Worm (Caenorhabditis elegans) whole organism, mixed stage, embryonic: ENCODE data around the gene B0432.8.
A peak's percentile ranks its signal among the peaks of the same experiment; 100 is the strongest.

Experiments used
- M03D4.4 ChIP-seq: sonication (generic microtip); optimal IDR thresholded peaks from 2 replicates; lab custom pipeline; 2017; ENCODE audit warnings: mild to moderate bottlenecking, missing genetic modification characterization, missing compliant biosample characterization
- blmp-1 ChIP-seq: fragments of 150-350 bp; optimal IDR thresholded peaks from 2 replicates; lab custom pipeline; 2014; ENCODE audit warnings: missing biosample characterization, missing genetic modification characterization
- ceh-39 ChIP-seq: fragments of 150-350 bp; optimal IDR thresholded peaks from 2 replicates; lab custom pipeline; 2014; ENCODE audit warnings: missing biosample characterization, missing genetic modification characterization
- ceh-43 ChIP-seq: fragments of 200-800 bp; sonication (Bioruptor generic); optimal IDR thresholded peaks from 2 replicates; lab custom pipeline; 2018; ENCODE audit warnings: mild to moderate bottlenecking, missing genetic modification characterization, moderate library complexity, missing compliant biosample characterization
- ceh-83 ChIP-seq: fragments of 200-800 bp; sonication (Bioruptor generic); optimal IDR thresholded peaks from 2 replicates; lab custom pipeline; 2018; ENCODE audit warnings: mild to moderate bottlenecking, missing genetic modification characterization, missing compliant biosample characterization
- cnd-1 ChIP-seq: fragments of 200-800 bp; sonication (Bioruptor generic); optimal IDR thresholded peaks from 2 replicates; lab custom pipeline; 2018; ENCODE audit warnings: mild to moderate bottlenecking, missing genetic modification characterization, missing compliant biosample characterization
- drap-1 ChIP-seq: fragments of 200-800 bp; sonication (Bioruptor generic); optimal IDR thresholded peaks from 3 replicates; lab custom pipeline; 2018; ENCODE audit warnings: mild to moderate bottlenecking, missing genetic modification characterization, missing compliant biosample characterization
- elt-3 ChIP-seq: fragments of 150-350 bp; optimal IDR thresholded peaks from 2 replicates; lab custom pipeline; 2014; ENCODE audit warnings: missing biosample characterization, missing genetic modification characterization
- flh-1 ChIP-seq: fragments of 200-800 bp; sonication (Bioruptor generic); optimal IDR thresholded peaks from 2 replicates; lab custom pipeline; 2018; ENCODE audit warnings: mild to moderate bottlenecking, missing genetic modification characterization, moderate library complexity, missing compliant biosample characterization
- hlh-1 ChIP-seq: fragments of 150-350 bp; optimal IDR thresholded peaks from 2 replicates; lab custom pipeline; 2014; ENCODE audit warnings: missing biosample characterization, missing genetic modification reagents, missing genetic modification characterization
- lin-13 ChIP-seq: fragments of 150-350 bp; optimal IDR thresholded peaks from 2 replicates; lab custom pipeline; 2014; ENCODE audit warnings: missing biosample characterization, missing genetic modification characterization
- lin-32 ChIP-seq: fragments of 200-800 bp; sonication (Bioruptor generic); optimal IDR thresholded peaks from 2 replicates; lab custom pipeline; 2018; ENCODE audit warnings: mild to moderate bottlenecking, missing genetic modification characterization, missing compliant biosample characterization
- lsy-2 ChIP-seq: fragments of 150-350 bp; optimal IDR thresholded peaks from 2 replicates; lab custom pipeline; 2014; ENCODE audit warnings: missing biosample characterization, missing genetic modification characterization
- mab-5 ChIP-seq: fragments of 150-350 bp; optimal IDR thresholded peaks from 2 replicates; lab custom pipeline; 2014; ENCODE audit warnings: missing biosample characterization, missing genetic modification characterization
- mep-1 ChIP-seq: fragments of 150-350 bp; optimal IDR thresholded peaks from 2 replicates; lab custom pipeline; 2017; ENCODE audit warnings: missing biosample characterization, missing genetic modification reagents, missing genetic modification characterization, inconsistent platforms
- mls-2 ChIP-seq: sonication (generic microtip); optimal IDR thresholded peaks from 2 replicates; lab custom pipeline; 2016; ENCODE audit warnings: mild to moderate bottlenecking, missing genetic modification characterization, moderate library complexity, missing compliant biosample characterization
- nhr-12 ChIP-seq: fragments of 150-350 bp; optimal IDR thresholded peaks from 2 replicates; lab custom pipeline; 2014; ENCODE audit warnings: missing biosample characterization, missing genetic modification characterization
- nhr-237 ChIP-seq: fragments of 150-350 bp; optimal IDR thresholded peaks from 2 replicates; lab custom pipeline; 2014; ENCODE audit warnings: missing biosample characterization, missing genetic modification characterization
- nhr-28 ChIP-seq: fragments of 150-350 bp; optimal IDR thresholded peaks from 2 replicates; lab custom pipeline; 2014; ENCODE audit warnings: missing biosample characterization, missing genetic modification characterization
- nhr-76 ChIP-seq: sonication (generic microtip); optimal IDR thresholded peaks from 2 replicates; lab custom pipeline; 2017; ENCODE audit warnings: missing biosample characterization, missing genetic modification characterization
- pha-4 ChIP-seq: fragments of 150-350 bp; optimal IDR thresholded peaks from 2 replicates; lab custom pipeline; 2018; ENCODE audit warnings: missing biosample characterization, missing genetic modification reagents, missing genetic modification characterization
- sem-2 ChIP-seq: fragments of 200-800 bp; sonication (Bioruptor generic); optimal IDR thresholded peaks from 2 replicates; lab custom pipeline; 2018; ENCODE audit warnings: mild to moderate bottlenecking, missing genetic modification characterization, missing compliant biosample characterization
- sptf-1 ChIP-seq: sonication (generic microtip); optimal IDR thresholded peaks from 2 replicates; lab custom pipeline; 2017; ENCODE audit warnings: mild to moderate bottlenecking, missing genetic modification characterization, moderate library complexity, missing compliant biosample characterization
- tbx-8 ChIP-seq: fragments of 200-800 bp; sonication (Bioruptor generic); optimal IDR thresholded peaks from 2 replicates; lab custom pipeline; 2018; ENCODE audit warnings: mild to moderate bottlenecking, missing genetic modification characterization, moderate library complexity, missing compliant biosample characterization
- unc-120 ChIP-seq: sonication (generic microtip); optimal IDR thresholded peaks from 2 replicates; lab custom pipeline; 2017; ENCODE audit warnings: missing genetic modification characterization, missing compliant biosample characterization; ENCODE audit not compliant: poor library complexity, severe bottlenecking
- unc-39 ChIP-seq: fragments of 150-350 bp; optimal IDR thresholded peaks from 2 replicates; lab custom pipeline; 2014; ENCODE audit warnings: missing biosample characterization, missing genetic modification characterization
- unc-62 ChIP-seq: fragments of 150-350 bp; optimal IDR thresholded peaks from 2 replicates; lab custom pipeline; 2014; ENCODE audit warnings: missing biosample characterization, missing genetic modification reagents, missing genetic modification characterization
- zip-8 ChIP-seq: fragments of 150-350 bp; optimal IDR thresholded peaks from 2 replicates; lab custom pipeline; 2014; ENCODE audit warnings: missing biosample characterization, missing genetic modification characterization
- ztf-11 ChIP-seq: fragments of 150-350 bp; optimal IDR thresholded peaks from 2 replicates; lab custom pipeline; 2014; ENCODE audit warnings: missing biosample characterization, missing genetic modification characterization

B0432.8 gene

DNA sequence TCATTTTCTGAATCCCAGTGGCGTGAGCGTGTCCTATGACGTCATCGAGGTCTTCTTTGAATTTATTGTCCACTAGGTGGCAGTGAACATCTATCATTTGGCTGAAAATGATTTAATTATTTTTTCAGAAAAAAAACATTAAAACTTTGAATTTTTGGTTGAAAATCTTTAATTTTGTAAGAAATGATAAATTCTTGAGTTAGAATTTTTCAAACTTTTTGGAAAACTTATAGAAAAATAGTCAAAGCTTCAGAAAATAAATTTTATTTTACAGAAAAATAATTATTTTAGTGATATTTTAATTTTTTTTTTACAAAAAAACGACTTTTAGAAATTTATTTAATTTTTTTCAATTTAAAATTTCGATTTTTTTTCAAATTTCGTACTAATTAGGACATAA is at the start of gene B0432.8:
Gene B0432.8, minus strand, starts transcription at position 101 of the 400 bp plus-strand sequence.
- no peak for TF ChIP-seq sem-2 (GFP tag; lab: Kevin White, UChicago)
- peak; percentile 78 for TF ChIP-seq zip-8 (tag; lab: Kevin White, UChicago)

DNA sequence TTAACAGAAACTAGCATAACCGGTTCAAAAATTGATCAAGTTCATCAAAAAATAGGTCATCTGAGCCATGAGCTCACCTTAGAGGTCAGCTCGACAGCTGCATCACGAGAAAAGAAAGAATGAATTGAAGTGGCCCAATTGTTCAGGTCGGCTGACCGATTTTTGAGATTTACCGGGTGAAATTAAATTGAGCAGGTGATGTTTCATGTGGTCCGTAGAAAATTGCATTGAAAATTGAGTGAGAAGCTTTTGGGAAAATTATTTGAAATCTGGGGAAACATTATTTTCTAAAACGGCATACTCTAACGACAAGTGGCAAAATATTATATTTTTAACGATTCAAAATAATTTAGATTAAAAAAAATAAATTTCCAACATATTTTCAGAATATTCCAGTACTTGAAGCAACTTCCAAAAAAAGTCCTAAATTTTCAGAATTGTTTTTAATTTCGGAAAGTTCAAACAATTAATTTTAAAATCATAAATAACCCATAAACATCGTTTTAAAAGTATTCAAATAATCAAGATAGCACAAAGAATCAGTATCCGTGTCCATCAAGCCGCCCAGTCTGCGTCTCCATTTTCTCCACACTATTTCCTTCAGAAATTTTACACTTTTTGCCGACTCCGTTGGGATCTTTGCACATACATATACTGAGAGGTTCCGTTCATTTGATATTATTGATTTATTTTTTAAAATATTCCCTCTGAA is 47.3 kb upstream of the B0432.8 start, which contains the start of gene sgcb-1:
Gene sgcb-1, plus strand, starts transcription at position 662 of the 712 bp plus-strand sequence.
- TF ChIP-seq cnd-1 (tag; lab: Kevin White, UChicago), result no peak
- no peak for TF ChIP-seq M03D4.4 (tag; lab: Kevin White, UChicago)
- no peak for TF ChIP-seq unc-62 (GFP tag; lab: Kevin White, UChicago)
- no peak for TF ChIP-seq flh-1 (GFP tag; lab: Kevin White, UChicago)
- TF ChIP-seq nhr-76, result no peak
- no peak for TF ChIP-seq hlh-1 (tag; lab: Kevin White, UChicago)
- TF ChIP-seq nhr-12 (tag; lab: Kevin White, UChicago), result no peak
- TF ChIP-seq unc-120 (tag; lab: Kevin White, UChicago), result no peak
- TF ChIP-seq pha-4 (tag; lab: Kevin White, UChicago), result no peak
- TF ChIP-seq mls-2 (tag; lab: Kevin White, UChicago), result no peak
- no peak for TF ChIP-seq ceh-39 (tag; lab: Kevin White, UChicago)
- no peak for TF ChIP-seq ceh-43
- no peak for TF ChIP-seq ztf-11 (tag; lab: Kevin White, UChicago)
- TF ChIP-seq sptf-1, result no peak
- TF ChIP-seq lin-32 (GFP tag; lab: Kevin White, UChicago), result no peak
- TF ChIP-seq ceh-83 (GFP tag; lab: Kevin White, UChicago), result no peak
- TF ChIP-seq drap-1 (GFP tag; lab: Kevin White, UChicago), result no peak
- TF ChIP-seq tbx-8, result no peak
- TF ChIP-seq lin-13 (tag; lab: Kevin White, UChicago), result no peak
- TF ChIP-seq elt-3 (tag; lab: Kevin White, UChicago), result no peak
- TF ChIP-seq, all 35 proteins: peak for 0

DNA sequence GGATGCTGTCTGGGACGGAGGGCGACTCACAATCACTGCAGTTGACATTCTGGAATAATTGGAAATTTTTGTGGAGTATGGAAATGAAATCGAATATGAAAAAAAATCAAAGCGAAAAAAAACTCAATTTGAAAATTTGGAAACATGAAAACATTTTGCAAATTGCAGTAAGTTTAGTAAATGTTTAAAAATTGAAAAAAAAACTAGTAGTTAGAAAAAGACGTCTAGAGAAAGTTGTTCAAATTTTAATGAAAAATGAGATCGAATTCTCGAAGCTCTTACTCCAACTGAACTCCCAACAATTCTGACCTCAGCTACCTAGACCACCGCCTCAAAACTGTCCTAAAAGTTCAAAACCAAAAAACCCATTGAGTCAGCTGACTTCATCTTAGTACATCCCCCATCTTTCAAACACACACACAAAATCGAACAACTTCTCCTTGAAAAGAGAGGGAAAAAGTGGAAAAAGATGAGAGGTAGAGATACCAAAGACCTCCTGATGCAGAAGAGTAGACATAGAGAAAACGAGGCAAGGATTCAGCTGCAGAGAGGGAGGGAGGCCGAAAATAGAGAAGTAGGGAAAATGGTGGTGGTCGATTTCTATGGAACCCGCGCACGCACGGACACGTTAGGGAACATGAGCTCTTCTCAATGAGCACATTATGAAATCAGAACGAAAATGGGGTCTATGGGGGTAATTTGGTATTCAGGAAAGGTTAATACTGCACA is 44.7 kb upstream of the B0432.8 start, which contains the start of gene K01A2.10:
Gene K01A2.10, minus strand, starts transcription at position 51 of the 729 bp plus-strand sequence.
- peak; percentile 15 for TF ChIP-seq sptf-1
- TF ChIP-seq nhr-237 (tag; lab: Kevin White, UChicago), result no peak
- TF ChIP-seq hlh-1 (tag; lab: Kevin White, UChicago), result peak; percentile 26
- peak; percentile 1 for TF ChIP-seq mep-1

DNA sequence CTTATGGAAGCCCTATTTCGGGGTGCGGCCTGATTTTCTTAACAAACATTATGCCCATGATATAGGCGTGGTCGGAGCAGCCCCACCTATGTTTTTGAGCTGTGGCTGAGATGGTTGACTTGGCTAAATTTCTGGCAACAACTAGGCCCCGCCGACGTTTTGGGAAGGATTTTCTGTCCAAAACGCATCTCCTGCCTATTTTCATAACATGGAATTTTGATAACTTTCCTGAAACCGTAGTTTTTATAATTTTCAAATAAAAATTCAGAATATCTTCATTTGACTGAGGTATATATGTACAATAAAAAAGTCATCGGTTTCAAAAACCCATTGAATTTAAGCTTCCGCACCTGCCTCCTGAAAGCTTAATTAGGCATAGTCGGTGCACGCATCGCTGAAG is 42.6 kb upstream of the B0432.8 start:
- TF ChIP-seq nhr-28 (tag; lab: Kevin White, UChicago), result no peak
- TF ChIP-seq zip-8 (tag; lab: Kevin White, UChicago), result no peak
- no peak for TF ChIP-seq mab-5

DNA sequence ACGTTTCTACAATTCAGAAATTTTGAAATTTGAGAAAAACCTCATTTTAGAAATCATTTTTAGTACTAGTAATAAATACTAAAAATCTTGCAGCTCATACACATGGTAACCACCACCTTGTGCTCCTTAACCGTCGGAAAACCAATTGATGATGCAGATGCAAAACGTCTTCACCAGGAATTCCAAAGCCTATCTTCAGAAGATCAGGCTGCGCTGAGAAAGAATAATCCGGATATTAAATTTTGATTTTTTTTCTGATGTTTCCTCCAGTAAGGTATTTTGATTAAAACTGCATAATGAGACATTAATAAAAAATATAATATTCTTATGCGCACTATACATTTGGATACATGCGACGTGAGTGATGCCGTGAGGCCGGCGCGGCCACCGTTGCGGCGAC is 42.2 kb upstream of the B0432.8 start:
- TF ChIP-seq blmp-1 (tag; lab: Kevin White, UChicago) (no peak), elt-3 (tag; lab: Kevin White, UChicago) (no peak), lsy-2 (tag; lab: Kevin White, UChicago) (no peak), sptf-1 (no peak), ceh-43 (no peak), unc-39 (no peak), lin-13 (tag; lab: Kevin White, UChicago) (no peak), ceh-39 (tag; lab: Kevin White, UChicago) (no peak)
- TF ChIP-seq, all 35 proteins: peak for 0

DNA sequence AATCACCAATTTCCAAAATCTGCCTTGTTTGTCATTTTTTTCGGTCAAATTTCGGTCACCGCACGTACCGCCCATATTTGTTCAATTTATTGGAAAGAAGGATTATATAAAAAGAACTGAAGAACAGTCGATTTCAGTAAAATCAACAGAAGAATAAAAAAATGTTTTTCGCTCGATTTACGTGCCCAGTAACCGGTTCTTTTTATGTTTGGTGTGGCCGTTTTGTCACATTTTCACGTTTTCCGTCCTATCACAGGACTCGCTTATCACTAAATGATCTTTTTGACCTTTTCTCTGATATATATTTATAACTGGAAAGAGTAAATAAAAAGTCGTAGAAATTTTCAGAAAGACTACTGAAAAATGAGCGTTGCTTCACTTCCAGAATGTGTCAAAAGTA is 40.9 kb upstream of the B0432.8 start, which contains the start of gene far-7:
Gene far-7, plus strand, starts transcription at position 331 of the 400 bp plus-strand sequence.
- TF ChIP-seq lsy-2 (tag; lab: Kevin White, UChicago), result no peak
